Fruit fly (Drosophila melanogaster) whole organism, embryonic: Measurements from ENCODE around the gene CG9737.

Experiments
- Bgb ChIP-seq: fragments of 200-800 bp; sonication (Bioruptor generic); IDR thresholded peaks from 2 replicates; pipeline ENCODE4 v1.3.6; 2022; ENCODE audit warnings: missing biosample characterization, missing genetic modification characterization; ENCODE audit not compliant: partially characterized antibody
- CG10366 ChIP-seq: fragments of 200-800 bp; sonication (Bioruptor generic); IDR thresholded peaks from 2 replicates; pipeline ENCODE4 v1.3.6; 2022; ENCODE audit warnings: missing biosample characterization, missing genetic modification characterization
- CG10462 ChIP-seq: fragments of 200-800 bp; sonication (Bioruptor generic); optimal IDR thresholded peaks from 2 replicates; lab custom pipeline; 2016; ENCODE audit warnings: missing biosample characterization, missing genetic modification characterization
- CG11723 ChIP-seq: fragments of 200-800 bp; sonication (Bioruptor generic); optimal IDR thresholded peaks from 2 replicates; lab custom pipeline; 2017; ENCODE audit warnings: missing biosample characterization, mild to moderate bottlenecking, missing genetic modification characterization
- CG13894 ChIP-seq: fragments of 200-800 bp; sonication (Bioruptor generic); optimal IDR thresholded peaks from 3 replicates; lab custom pipeline; 2018; ENCODE audit warnings: missing biosample characterization, mild to moderate bottlenecking, missing genetic modification characterization, moderate library complexity
- CG14050 ChIP-seq: fragments of 200-800 bp; sonication (Bioruptor generic); IDR thresholded peaks from 3 replicates; pipeline ENCODE4 v1.3.6; 2022; ENCODE audit warnings: missing biosample characterization, missing genetic modification characterization
- CG14441 ChIP-seq: fragments of 200-800 bp; sonication (Bioruptor generic); IDR thresholded peaks from 2 replicates; pipeline ENCODE4 v1.3.6; 2022; ENCODE audit warnings: missing biosample characterization, missing genetic modification characterization
- CG14860 ChIP-seq: fragments of 200-800 bp; sonication (Bioruptor generic); IDR thresholded peaks from 3 replicates; pipeline ENCODE4 v1.3.6; 2022; ENCODE audit warnings: missing biosample characterization, missing genetic modification characterization; ENCODE audit not compliant: partially characterized antibody
- CG15601 ChIP-seq: fragments of 200-800 bp; sonication (Bioruptor generic); optimal IDR thresholded peaks from 3 replicates; lab custom pipeline; 2019; ENCODE audit warnings: missing biosample characterization, mild to moderate bottlenecking, missing genetic modification characterization, moderate library complexity
- CG15696 ChIP-seq: fragments of 200-800 bp; sonication (Bioruptor generic); optimal IDR thresholded peaks from 2 replicates; lab custom pipeline; 2019; ENCODE audit warnings: missing biosample characterization, mild to moderate bottlenecking, missing genetic modification characterization, moderate library complexity
- CG17385 ChIP-seq: fragments of 200-800 bp; sonication (Bioruptor generic); optimal IDR thresholded peaks from 3 replicates; lab custom pipeline; 2018; ENCODE audit warnings: missing biosample characterization, mild to moderate bottlenecking, missing genetic modification characterization
- CG17612 ChIP-seq: fragments of 200-800 bp; sonication (Bioruptor generic); IDR thresholded peaks from 2 replicates; pipeline ENCODE4 v1.3.6; 2022; ENCODE audit warnings: missing biosample characterization, missing genetic modification characterization
- CG17829 ChIP-seq: fragments of 200-800 bp; optimal IDR thresholded peaks from 2 replicates; lab custom pipeline; 2019; ENCODE audit warnings: missing biosample characterization, mild to moderate bottlenecking, missing genetic modification characterization, moderate library complexity
- CG2120 ChIP-seq: fragments of 200-800 bp; sonication (Bioruptor generic); optimal IDR thresholded peaks from 3 replicates; lab custom pipeline; 2016; ENCODE audit warnings: missing biosample characterization, missing genetic modification characterization
- CG33557 ChIP-seq: fragments of 200-800 bp; sonication (Bioruptor generic); optimal IDR thresholded peaks from 2 replicates; lab custom pipeline; 2019; ENCODE audit warnings: missing biosample characterization, mild to moderate bottlenecking, missing genetic modification characterization, moderate library complexity
- CG6254 ChIP-seq: fragments of 200-800 bp; sonication (Bioruptor generic); optimal IDR thresholded peaks from 3 replicates; lab custom pipeline; 2017; ENCODE audit warnings: mild to moderate bottlenecking, missing biosample characterization, missing genetic modification reagents, missing genetic modification characterization
- CG8281 ChIP-seq: fragments of 200-800 bp; sonication (Bioruptor generic); optimal IDR thresholded peaks from 2 replicates; lab custom pipeline; 2018; ENCODE audit warnings: missing biosample characterization, mild to moderate bottlenecking, missing genetic modification characterization, moderate library complexity
- CG8359 ChIP-seq: fragments of 200-800 bp; sonication (Bioruptor generic); optimal IDR thresholded peaks from 2 replicates; lab custom pipeline; 2017; ENCODE audit warnings: missing biosample characterization, mild to moderate bottlenecking, missing genetic modification characterization, borderline replicate concordance
- CoRest ChIP-seq: fragments of 200-800 bp; sonication (Bioruptor generic); optimal IDR thresholded peaks from 3 replicates; lab custom pipeline; 2018; ENCODE audit warnings: missing biosample characterization, mild to moderate bottlenecking, missing genetic modification characterization, moderate library complexity
- Dad ChIP-seq: fragments of 200-800 bp; sonication (Bioruptor generic); optimal IDR thresholded peaks from 3 replicates; lab custom pipeline; 2016; ENCODE audit warnings: missing biosample characterization, missing genetic modification characterization
- Dbx ChIP-seq: fragments of 200-800 bp; sonication (Bioruptor generic); IDR thresholded peaks from 3 replicates; pipeline ENCODE4 v1.3.6; 2022; ENCODE audit warnings: missing biosample characterization, missing genetic modification characterization
- Dfd ChIP-seq, 2 experiments: fragments of >200 bp; optimal IDR thresholded peaks; 2 replicates each; lab custom pipeline; 2017; ENCODE audit warnings: missing biosample characterization in 2 of 2, missing genetic modification characterization in 2 of 2
- Fer1 ChIP-seq: fragments of 200-800 bp; sonication (Bioruptor generic); optimal IDR thresholded peaks from 2 replicates; lab custom pipeline; 2017; ENCODE audit warnings: missing biosample characterization, mild to moderate bottlenecking, missing genetic modification characterization
- Fer3 ChIP-seq: fragments of 200-800 bp; sonication (Bioruptor generic); optimal IDR thresholded peaks from 2 replicates; lab custom pipeline; 2018; ENCODE audit warnings: missing biosample characterization, mild to moderate bottlenecking, missing genetic modification characterization, moderate library complexity
- HLH54F ChIP-seq: fragments of 200-800 bp; sonication (Bioruptor generic); optimal IDR thresholded peaks from 3 replicates; lab custom pipeline; 2016; ENCODE audit warnings: missing biosample characterization, missing genetic modification characterization
- Lpt ChIP-seq: fragments of >200 bp; optimal IDR thresholded peaks from 2 replicates; lab custom pipeline; 2018; ENCODE audit warnings: missing biosample characterization, missing genetic modification characterization
- NK7.1 ChIP-seq: fragments of 200-800 bp; sonication (Bioruptor generic); optimal IDR thresholded peaks from 3 replicates; lab custom pipeline; 2016; ENCODE audit warnings: missing biosample characterization, missing genetic modification characterization
- Nf-YA ChIP-seq: fragments of 200-800 bp; sonication (Bioruptor generic); IDR thresholded peaks from 2 replicates; pipeline ENCODE4 v1.3.6; 2022; ENCODE audit warnings: missing biosample characterization, missing genetic modification characterization
- ac ChIP-seq: fragments of 200-800 bp; sonication (Bioruptor generic); optimal IDR thresholded peaks from 3 replicates; lab custom pipeline; 2017; ENCODE audit warnings: missing biosample characterization, mild to moderate bottlenecking, missing genetic modification characterization
- aop ChIP-seq: fragments of 200-800 bp; sonication (Bioruptor generic); IDR thresholded peaks from 2 replicates; pipeline ENCODE4 v1.3.6; 2022; ENCODE audit warnings: missing biosample characterization, missing genetic modification characterization
- ase ChIP-seq: fragments of 200-800 bp; sonication (Bioruptor generic); IDR thresholded peaks from 3 replicates; pipeline ENCODE4 v1.3.6; 2022; ENCODE audit warnings: missing biosample characterization, missing genetic modification characterization
- cad ChIP-seq: fragments of >200 bp; optimal IDR thresholded peaks from 2 replicates; lab custom pipeline; 2017; ENCODE audit warnings: missing biosample characterization, missing genetic modification characterization
- corto ChIP-seq: fragments of 200-800 bp; sonication (Bioruptor generic); optimal IDR thresholded peaks from 2 replicates; lab custom pipeline; 2016; ENCODE audit warnings: missing biosample characterization, mild to moderate bottlenecking, missing genetic modification characterization, moderate library complexity
- crc ChIP-seq: fragments of 200-800 bp; sonication (Bioruptor generic); optimal IDR thresholded peaks from 2 replicates; lab custom pipeline; 2016; ENCODE audit warnings: missing biosample characterization, missing genetic modification characterization
- emc ChIP-seq: fragments of 200-800 bp; sonication (Bioruptor generic); optimal IDR thresholded peaks from 2 replicates; lab custom pipeline; 2016; ENCODE audit warnings: missing biosample characterization, missing genetic modification characterization
- en ChIP-seq: fragments of 200-800 bp; sonication (Bioruptor generic); optimal IDR thresholded peaks from 2 replicates; lab custom pipeline; 2016; ENCODE audit warnings: missing biosample characterization, missing genetic modification characterization
- fu2 ChIP-seq: fragments of 200-800 bp; sonication (Bioruptor generic); optimal IDR thresholded peaks from 2 replicates; lab custom pipeline; 2016; ENCODE audit warnings: missing biosample characterization, missing genetic modification characterization
- hth ChIP-seq: fragments of >200 bp; optimal IDR thresholded peaks from 2 replicates; lab custom pipeline; 2017; ENCODE audit warnings: inconsistent platforms
- ken ChIP-seq: fragments of 200-800 bp; sonication (Bioruptor generic); IDR thresholded peaks from 3 replicates; pipeline ENCODE4 v1.3.6; 2022; ENCODE audit warnings: missing biosample characterization, missing genetic modification characterization
- mam ChIP-seq: fragments of 200-800 bp; sonication (Bioruptor generic); optimal IDR thresholded peaks from 3 replicates; lab custom pipeline; 2016; ENCODE audit warnings: missing biosample characterization, missing genetic modification characterization
- otp ChIP-seq: fragments of 200-800 bp; sonication (Bioruptor generic); IDR thresholded peaks from 3 replicates; pipeline ENCODE4, ENCODE4 v1.3.6; 2022; ENCODE audit warnings: missing biosample characterization, missing genetic modification characterization
- psq ChIP-seq: fragments of 200-800 bp; sonication (Bioruptor generic); optimal IDR thresholded peaks from 2 replicates; lab custom pipeline; 2017; ENCODE audit warnings: missing biosample characterization, missing genetic modification characterization
- pzg ChIP-seq: fragments of 200-800 bp; sonication (Bioruptor generic); optimal IDR thresholded peaks from 3 replicates; lab custom pipeline; 2018; ENCODE audit warnings: missing biosample characterization, mild to moderate bottlenecking, missing genetic modification characterization, moderate library complexity
- row ChIP-seq: fragments of 200-800 bp; sonication (Bioruptor generic); IDR thresholded peaks from 3 replicates; pipeline ENCODE4 v1.3.6; 2022; ENCODE audit warnings: missing biosample characterization, missing genetic modification characterization
- shn ChIP-seq: fragments of 200-800 bp; sonication (Bioruptor generic); optimal IDR thresholded peaks from 3 replicates; lab custom pipeline; 2016; ENCODE audit warnings: missing biosample characterization, missing genetic modification characterization
- slp2 ChIP-seq: fragments of 200-800 bp; sonication (Bioruptor generic); optimal IDR thresholded peaks from 2 replicates; lab custom pipeline; 2016; ENCODE audit warnings: missing biosample characterization, missing genetic modification characterization
- sob ChIP-seq: fragments of 200-800 bp; sonication (Bioruptor generic); IDR thresholded peaks from 2 replicates; pipeline ENCODE4 v1.3.6; 2022; ENCODE audit warnings: missing biosample characterization, missing genetic modification characterization
- tap ChIP-seq: fragments of 200-800 bp; optimal IDR thresholded peaks from 3 replicates; lab custom pipeline; 2019; ENCODE audit warnings: missing biosample characterization, mild to moderate bottlenecking, missing genetic modification characterization, moderate library complexity
- tgo ChIP-seq: fragments of 200-800 bp; sonication (Bioruptor generic); IDR thresholded peaks from 3 replicates; pipeline ENCODE4 v1.3.6; 2022; ENCODE audit warnings: missing biosample characterization, missing genetic modification characterization
- tio ChIP-seq: fragments of 200-800 bp; sonication (Bioruptor generic); optimal IDR thresholded peaks from 2 replicates; lab custom pipeline; 2017; ENCODE audit warnings: missing biosample characterization, missing genetic modification characterization, inconsistent platforms
- wek ChIP-seq: fragments of 200-800 bp; sonication (Bioruptor generic); optimal IDR thresholded peaks from 3 replicates; lab custom pipeline; 2018; ENCODE audit warnings: missing biosample characterization, mild to moderate bottlenecking, missing genetic modification characterization, moderate library complexity
- zfh1 ChIP-seq: fragments of 200-800 bp; sonication (Bioruptor generic); IDR thresholded peaks from 3 replicates; pipeline ENCODE4 v1.3.6; 2022; ENCODE audit warnings: missing biosample characterization, missing genetic modification characterization

The CG9737 gene

DNA sequence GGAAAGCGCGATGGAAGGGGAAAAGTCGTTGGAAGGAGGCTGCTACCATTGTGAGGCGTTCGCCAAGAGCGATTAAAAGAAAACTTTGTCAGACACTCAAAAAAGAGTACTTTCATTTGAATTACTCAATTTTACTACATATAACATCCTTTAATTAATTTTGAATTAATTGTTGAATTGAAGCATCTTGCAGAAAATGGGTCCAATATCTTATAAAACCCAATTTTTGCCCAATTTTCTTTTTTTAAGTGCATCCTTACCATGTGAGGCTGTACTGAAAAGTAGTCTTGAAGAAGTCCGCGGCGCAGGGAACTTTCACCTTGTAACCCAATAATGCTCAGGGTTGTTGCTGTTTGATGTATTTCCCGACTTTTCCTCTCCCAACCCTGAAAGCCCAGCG is 7.9 kb downstream of the CG9737 start (continued):
- TF ChIP-seq fu2 (GFP tag; lab: Kevin White, UChicago) (no peak), CG13894 (tag; lab: Kevin White, UChicago) (no peak), CG17829 (tag; lab: Kevin White, UChicago) (no peak), CG11723 (GFP tag; lab: Kevin White, UChicago) (no peak), Bgb (GFP tag; lab: Robert Waterston, UW) (no peak), CG8359 (no peak), CG14441 (GFP tag; lab: Robert Waterston, UW) (peak; percentile 42), hth (lab: Kevin White, UChicago) (no peak), Fer1 (GFP tag; lab: Kevin White, UChicago) (peak; percentile 35), mam (GFP tag; lab: Kevin White, UChicago) (no peak), Dad (no peak), CG15601 (tag; lab: Kevin White, UChicago) (peak; percentile 30), crc (GFP tag; lab: Kevin White, UChicago) (no peak), row (GFP tag; lab: Robert Waterston, UW) (peak; percentile 73), ac (GFP tag; lab: Kevin White, UChicago) (no peak), slp2 (GFP tag; lab: Kevin White, UChicago) (no peak), CG10462 (GFP tag; lab: Kevin White, UChicago) (no peak), pzg (GFP tag; lab: Kevin White, UChicago) (no peak), tap (peak; percentile 35), psq (GFP tag; lab: Kevin White, UChicago) (no peak), CG17385 (GFP tag; lab: Kevin White, UChicago) (peak; percentile 31), Dbx (GFP tag; lab: Robert Waterston, UW) (0 out of 3 replicates have a peak, but pooled peaks have one; percentile 49), CG33557 (GFP tag; lab: Kevin White, UChicago) (no peak), corto (GFP tag; lab: Kevin White, UChicago) (no peak), CG17612 (GFP tag; lab: Robert Waterston, UW) (no peak), tgo (GFP tag; lab: Robert Waterston, UW) (peak; percentile 37; the same call in 1 of the 3 replicates), zfh1 (0 out of 3 replicates have a peak, but pooled peaks have one; percentile 24), CG15696 (tag; lab: Kevin White, UChicago) (no peak), tio (no peak), Fer3 (peak; percentile 24), sob (GFP tag; lab: Robert Waterston, UW) (0 out of 2 replicates have a peak, but pooled peaks have one; percentile 32), CG14860 (no peak), ken (0 out of 3 replicates have a peak, but pooled peaks have one; percentile 32), Nf-YA (GFP tag; lab: Robert Waterston, UW) (no peak), Dfd (GFP tag; optimal IDR thresholded peaks at IDR 0.05; lab: Kevin White, UChicago) (no peak), cad (no peak), emc (no peak), HLH54F (GFP tag; lab: Kevin White, UChicago) (no peak), NK7.1 (no peak), CG2120 (GFP tag; lab: Kevin White, UChicago) (peak; percentile 37), Lpt (GFP tag; lab: Kevin White, UChicago) (no peak), CG6254 (GFP tag; lab: Kevin White, UChicago) (peak; percentile 23), CG14050 (GFP tag; lab: Robert Waterston, UW) (no peak), wek (GFP tag; lab: Kevin White, UChicago) (no peak), shn (no peak), aop (no peak), CG8281 (tag; lab: Kevin White, UChicago) (no peak), CG10366 (peak; percentile 26; the same call in 1 of the 2 replicates), otp (GFP tag; lab: Robert Waterston, UW) (0 out of 3 replicates have a peak, but pooled peaks have one; percentile 7), en (GFP tag; lab: Kevin White, UChicago) (no peak), CoRest (tag; lab: Kevin White, UChicago) (peak; percentile 51), ase (no peak)
